Worm (Caenorhabditis elegans) whole organism, L4 larva: ENCODE data around the gene str-249.

Experiments used
- D1046.2 ChIP-seq: fragments of 200-800 bp; sonication (Bioruptor generic); IDR thresholded peaks from 2 replicates; pipeline ENCODE4 v1.3.6; 2022; ENCODE audit warnings: missing genetic modification characterization, missing compliant biosample characterization
- F37D6.2 ChIP-seq: sonication (generic microtip); optimal IDR thresholded peaks from 2 replicates; lab custom pipeline; 2016; ENCODE audit warnings: mild to moderate bottlenecking, missing genetic modification characterization, missing compliant biosample characterization
- F49E8.2 ChIP-seq: sonication (generic microtip); optimal IDR thresholded peaks from 2 replicates; lab custom pipeline; 2016; ENCODE audit warnings: missing compliant biosample characterization, mild to moderate bottlenecking, missing genetic modification characterization, borderline replicate concordance
- T20F7.1 ChIP-seq: fragments of 200-800 bp; sonication (Bioruptor generic); optimal IDR thresholded peaks from 2 replicates; lab custom pipeline; 2018; ENCODE audit warnings: mild to moderate bottlenecking, missing genetic modification characterization, missing compliant biosample characterization
- Y105C5A.15 ChIP-seq: fragments of 200-800 bp; sonication (Bioruptor generic); IDR thresholded peaks from 2 replicates; pipeline ENCODE4 v1.3.6; 2022; ENCODE audit warnings: missing genetic modification characterization, missing compliant biosample characterization
- Y48G9A.11 ChIP-seq: fragments of 200-800 bp; sonication (Bioruptor generic); IDR thresholded peaks from 2 replicates; pipeline ENCODE4 v1.3.6; 2022; ENCODE audit warnings: missing genetic modification reagents, missing genetic modification characterization, missing compliant biosample characterization
- Y5F2A.4 ChIP-seq: fragments of 200-800 bp; sonication (Bioruptor generic); optimal IDR thresholded peaks from 2 replicates; lab custom pipeline; 2018; ENCODE audit warnings: mild to moderate bottlenecking, missing genetic modification characterization, missing compliant biosample characterization
- aly-2 ChIP-seq: sonication (generic microtip); optimal IDR thresholded peaks from 2 replicates; lab custom pipeline; 2018; ENCODE audit warnings: missing biosample characterization, missing genetic modification characterization
- ama-1 ChIP-seq: fragments of 150-350 bp; optimal IDR thresholded peaks from 2 replicates; lab custom pipeline; 2014; ENCODE audit warnings: inconsistent platforms, mixed read lengths
- arid-1 ChIP-seq: fragments of 200-800 bp; sonication (Bioruptor generic); conservative IDR thresholded peaks from 2 replicates; pipeline ENCODE4 v1.3.6; 2022; ENCODE audit warnings: missing genetic modification reagents, missing genetic modification characterization, missing compliant biosample characterization
- attf-4 ChIP-seq: sonication (generic microtip); optimal IDR thresholded peaks from 3 replicates; lab custom pipeline; 2017; ENCODE audit warnings: missing biosample characterization, missing genetic modification characterization
- ceh-28 ChIP-seq: fragments of 150-350 bp; optimal IDR thresholded peaks from 2 replicates; lab custom pipeline; 2014; ENCODE audit warnings: missing biosample characterization, missing genetic modification reagents, missing genetic modification characterization
- ceh-44 ChIP-seq: fragments of 200-800 bp; sonication (Bioruptor generic); IDR thresholded peaks from 2 replicates; pipeline ENCODE4 v1.3.6; 2022; ENCODE audit warnings: missing genetic modification reagents, missing genetic modification characterization, missing compliant biosample characterization
- ceh-62 ChIP-seq: sonication (generic microtip); optimal IDR thresholded peaks from 2 replicates; lab custom pipeline; 2017; ENCODE audit warnings: missing biosample characterization, missing genetic modification characterization
- ceh-82 ChIP-seq: sonication (generic microtip); optimal IDR thresholded peaks from 2 replicates; lab custom pipeline; 2017; ENCODE audit warnings: missing biosample characterization, missing genetic modification characterization
- daf-16 ChIP-seq, 3 experiments: sonication (generic microtip); optimal IDR thresholded peaks; 2 replicates each; lab custom pipeline; 2016 to 2017; ENCODE audit warnings: missing genetic modification characterization in 3 of 3, missing genetic modification reagents in 3 of 3, mild to moderate bottlenecking in 2 of 3, missing compliant biosample characterization in 2 of 3, missing biosample characterization in 1 of 3, moderate library complexity in 1 of 3
- daf-8 ChIP-seq: fragments of 200-800 bp; sonication (Bioruptor generic); IDR thresholded peaks from 2 replicates; pipeline ENCODE4 v1.3.6; 2022; ENCODE audit warnings: missing genetic modification characterization, missing compliant biosample characterization
- dmd-6 ChIP-seq: fragments of 200-800 bp; sonication (Bioruptor generic); IDR thresholded peaks from 2 replicates; pipeline ENCODE4 v1.3.6; 2022; ENCODE audit warnings: missing genetic modification reagents, missing genetic modification characterization, missing compliant biosample characterization
- dpl-1 ChIP-seq: fragments of 150-350 bp; optimal IDR thresholded peaks from 2 replicates; lab custom pipeline; 2014; ENCODE audit warnings: missing biosample characterization, missing genetic modification reagents, missing genetic modification characterization
- dve-1 ChIP-seq: sonication (generic microtip); optimal IDR thresholded peaks from 2 replicates; lab custom pipeline; 2017; ENCODE audit warnings: antibody characterized with exemption, mild to moderate bottlenecking, missing genetic modification characterization, missing compliant biosample characterization; ENCODE audit not compliant: insufficient read depth
- egl-27 ChIP-seq: sonication (generic microtip); optimal IDR thresholded peaks from 3 replicates; lab custom pipeline; 2017; ENCODE audit warnings: missing biosample characterization, missing genetic modification reagents, missing genetic modification characterization
- fkh-10 ChIP-seq: fragments of 150-350 bp; optimal IDR thresholded peaks from 2 replicates; lab custom pipeline; 2014; ENCODE audit warnings: missing biosample characterization, missing genetic modification reagents, missing genetic modification characterization
- gei-8 ChIP-seq: fragments of 200-800 bp; sonication (Bioruptor generic); optimal IDR thresholded peaks from 2 replicates; lab custom pipeline; 2018; ENCODE audit warnings: mild to moderate bottlenecking, missing genetic modification characterization, missing compliant biosample characterization
- hlh-11 ChIP-seq: fragments of 200-800 bp; sonication (Bioruptor generic); optimal IDR thresholded peaks from 2 replicates; lab custom pipeline; 2018; ENCODE audit warnings: mild to moderate bottlenecking, missing genetic modification characterization, missing compliant biosample characterization
- jun-1 ChIP-seq: fragments of 150-350 bp; optimal IDR thresholded peaks from 2 replicates; lab custom pipeline; 2014; ENCODE audit warnings: missing biosample characterization, missing genetic modification reagents, missing genetic modification characterization
- lim-7 ChIP-seq: fragments of 200-800 bp; sonication (Bioruptor generic); IDR thresholded peaks from 2 replicates; pipeline ENCODE4 v1.3.6; 2022; ENCODE audit warnings: missing genetic modification characterization, missing compliant biosample characterization
- lin-1 ChIP-seq: fragments of 200-800 bp; sonication (Bioruptor generic); IDR thresholded peaks from 2 replicates; pipeline ENCODE4 v1.3.6; 2022; ENCODE audit warnings: missing genetic modification reagents, missing genetic modification characterization, missing compliant biosample characterization
- lin-13 ChIP-seq: fragments of 150-350 bp; optimal IDR thresholded peaks from 2 replicates; lab custom pipeline; 2014; ENCODE audit warnings: missing biosample characterization, missing genetic modification reagents, missing genetic modification characterization
- lin-15B ChIP-seq: fragments of 150-350 bp; sonication (generic microtip); optimal IDR thresholded peaks from 3 replicates; lab custom pipeline; 2014; ENCODE audit warnings: missing biosample characterization, missing genetic modification characterization
- lin-38 ChIP-seq: fragments of 200-800 bp; sonication (Bioruptor generic); IDR thresholded peaks from 2 replicates; pipeline ENCODE4 v1.3.6; 2022; ENCODE audit warnings: missing genetic modification reagents, missing genetic modification characterization, missing compliant biosample characterization
- lir-3 ChIP-seq: sonication (generic microtip); optimal IDR thresholded peaks from 2 replicates; lab custom pipeline; 2016; ENCODE audit warnings: mild to moderate bottlenecking, missing genetic modification characterization, missing compliant biosample characterization
- lsy-2 ChIP-seq, 2 experiments: fragments of 150-350 bp in 1 of 2; sonication (generic microtip) in 1 of 2; optimal IDR thresholded peaks; 2 replicates each; lab custom pipeline; 2014 to 2017; ENCODE audit warnings: missing biosample characterization in 2 of 2, missing genetic modification characterization in 2 of 2
- madf-5 ChIP-seq, 2 experiments: fragments of 200-800 bp; sonication (Bioruptor generic); IDR thresholded peaks; 2 replicates each; pipeline ENCODE4 v1.3.6; 2022; ENCODE audit warnings: missing compliant biosample characterization in 2 of 2, missing genetic modification characterization in 2 of 2
- mdl-1 ChIP-seq, 2 experiments: fragments of 150-350 bp in 1 of 2; sonication (generic microtip) in 1 of 2; optimal IDR thresholded peaks; 2 replicates each; lab custom pipeline; 2014 to 2017; ENCODE audit warnings: missing biosample characterization in 2 of 2, missing genetic modification characterization in 2 of 2
- mes-2 ChIP-seq: sonication (generic microtip); optimal IDR thresholded peaks from 2 replicates; lab custom pipeline; 2016; ENCODE audit warnings: missing genotype, mild to moderate bottlenecking, missing genetic modification characterization, missing compliant biosample characterization; ENCODE audit not compliant: poor library complexity, severe bottlenecking
- nhr-102 ChIP-seq: sonication (generic microtip); optimal IDR thresholded peaks from 2 replicates; lab custom pipeline; 2016; ENCODE audit warnings: mild to moderate bottlenecking, missing genetic modification characterization, moderate library complexity, missing compliant biosample characterization
- nhr-111 ChIP-seq: fragments of 200-800 bp; sonication (Bioruptor generic); optimal IDR thresholded peaks from 2 replicates; lab custom pipeline; 2018; ENCODE audit warnings: mild to moderate bottlenecking, missing genetic modification characterization, missing compliant biosample characterization
- nhr-237 ChIP-seq: sonication (generic microtip); optimal IDR thresholded peaks from 2 replicates; lab custom pipeline; 2017; ENCODE audit warnings: missing biosample characterization, missing genetic modification characterization
- nhr-6 ChIP-seq: fragments of 150-350 bp; optimal IDR thresholded peaks from 2 replicates; lab custom pipeline; 2014; ENCODE audit warnings: missing biosample characterization, missing genetic modification characterization
- nhr-77 ChIP-seq: fragments of 150-350 bp; optimal IDR thresholded peaks from 2 replicates; lab custom pipeline; 2014; ENCODE audit warnings: missing biosample characterization, missing genetic modification characterization
- php-3 ChIP-seq: fragments of 200-800 bp; sonication (Bioruptor generic); IDR thresholded peaks from 2 replicates; pipeline ENCODE4 v1.3.6; 2022; ENCODE audit warnings: missing genetic modification reagents, missing genetic modification characterization, missing compliant biosample characterization
- pqm-1 ChIP-seq: sonication (generic microtip); optimal IDR thresholded peaks from 2 replicates; lab custom pipeline; 2017; ENCODE audit warnings: missing biosample characterization, missing genetic modification characterization
- sdz-12 ChIP-seq: fragments of 200-800 bp; sonication (Bioruptor generic); optimal IDR thresholded peaks from 2 replicates; lab custom pipeline; 2018; ENCODE audit warnings: mild to moderate bottlenecking, missing genetic modification characterization, missing compliant biosample characterization
- snpc-4 ChIP-seq: fragments of 150-350 bp; optimal IDR thresholded peaks from 2 replicates; lab custom pipeline; 2014; ENCODE audit warnings: missing biosample characterization, missing genetic modification characterization
- spr-1 ChIP-seq: sonication (generic microtip); optimal IDR thresholded peaks from 2 replicates; lab custom pipeline; 2016; ENCODE audit warnings: mild to moderate bottlenecking, missing genetic modification characterization, missing compliant biosample characterization
- tag-97 ChIP-seq: fragments of 200-800 bp; sonication (Bioruptor generic); IDR thresholded peaks from 2 replicates; pipeline ENCODE4 v1.3.6; 2022; ENCODE audit warnings: missing genetic modification characterization, missing compliant biosample characterization
- vab-7 ChIP-seq: fragments of 200-800 bp; sonication (Bioruptor generic); IDR thresholded peaks from 2 replicates; pipeline ENCODE4 v1.3.6; 2022; ENCODE audit warnings: missing genetic modification reagents, missing genetic modification characterization, missing compliant biosample characterization
- zag-1 ChIP-seq: fragments of 150-350 bp; optimal IDR thresholded peaks from 2 replicates; lab custom pipeline; 2014; ENCODE audit warnings: missing biosample characterization, missing genetic modification characterization
- zfp-3 ChIP-seq: fragments of 200-800 bp; sonication (Bioruptor generic); conservative IDR thresholded peaks from 2 replicates; pipeline ENCODE4 v1.3.6; 2022; ENCODE audit warnings: missing genetic modification reagents, missing genetic modification characterization, missing compliant biosample characterization
- zip-11 ChIP-seq: fragments of 200-800 bp; sonication (Bioruptor generic); IDR thresholded peaks from 2 replicates; pipeline ENCODE4 v1.3.6; 2022; ENCODE audit warnings: missing genetic modification characterization, missing compliant biosample characterization
- zip-2 ChIP-seq: fragments of 150-350 bp; optimal IDR thresholded peaks from 2 replicates; lab custom pipeline; 2014; ENCODE audit warnings: missing biosample characterization, missing genetic modification characterization

Gene str-249

ce11 chrIV:7235382-7235917, 48.8 kb upstream of the str-249 start (continued):
- TF ChIP-seq daf-16 (GFP tag; optimal IDR thresholded peaks at IDR 0.05; lab: Kevin White, UChicago) (peak in 1 of 2 experiments; percentile 43), daf-16 (tag; optimal IDR thresholded peaks at IDR 0.05; lab: Kevin White, UChicago) (peak; percentile 18), snpc-4 (no peak), nhr-6 (tag; lab: Kevin White, UChicago) (no peak), Y5F2A.4 (GFP tag; lab: Kevin White, UChicago) (no peak), egl-27 (tag; lab: Kevin White, UChicago) (no peak), ceh-62 (tag; lab: Kevin White, UChicago) (no peak), F37D6.2 (tag; lab: Kevin White, UChicago) (peak; percentile 4), lin-38 (GFP tag; lab: Robert Waterston, UW) (no peak), pqm-1 (tag; lab: Kevin White, UChicago) (peak; percentile 96), jun-1 (no peak), D1046.2 (GFP tag; lab: Robert Waterston, UW) (no peak), gei-8 (no peak), lin-15B (no peak), Y105C5A.15 (GFP tag; lab: Robert Waterston, UW) (no peak), T20F7.1 (GFP tag; lab: Kevin White, UChicago) (no peak), mes-2 (tag; lab: Kevin White, UChicago) (peak; percentile 38), attf-4 (no peak), zip-2 (tag; lab: Kevin White, UChicago) (no peak), hlh-11 (tag; lab: Kevin White, UChicago) (peak; percentile 77), mdl-1 (tag; optimal IDR thresholded peaks at IDR 0.05; lab: Kevin White, UChicago) (peak in 1 of 2 experiments; percentile 19), lir-3 (no peak), lin-13 (no peak), F49E8.2 (tag; lab: Kevin White, UChicago) (no peak), nhr-237 (tag; lab: Kevin White, UChicago) (no peak), zip-11 (GFP tag; lab: Robert Waterston, UW) (no peak), nhr-102 (tag; lab: Kevin White, UChicago) (no peak), daf-8 (GFP tag; lab: Robert Waterston, UW) (no peak), ceh-44 (GFP tag; lab: Robert Waterston, UW) (no peak), ceh-82 (tag; lab: Kevin White, UChicago) (no peak), lim-7 (GFP tag; lab: Robert Waterston, UW) (0 out of 2 replicates have a peak, but pooled peaks have one; percentile 27), fkh-10 (GFP tag; lab: Kevin White, UChicago) (peak; percentile 56), lsy-2 (tag; optimal IDR thresholded peaks at IDR 0.05; lab: Kevin White, UChicago) (peak; percentile 9 to 56), nhr-111 (no peak), spr-1 (no peak), sdz-12 (GFP tag; lab: Kevin White, UChicago) (no peak), madf-5 (GFP tag; IDR thresholded peaks at IDR 0.05; lab: Robert Waterston, UW) (no peak), ceh-28 (tag; lab: Kevin White, UChicago) (no peak), Y48G9A.11 (GFP tag; lab: Robert Waterston, UW) (no peak), lin-1 (peak; percentile 46; the same call in 1 of the 2 replicates), dve-1 (tag; lab: Kevin White, UChicago) (peak; percentile 78), dmd-6 (peak; percentile 69; the same call in 1 of the 2 replicates), zfp-3 (GFP tag; lab: Robert Waterston, UW) (no peak), aly-2 (tag; lab: Kevin White, UChicago) (no peak), tag-97 (no peak), zag-1 (no peak), dpl-1 (GFP tag; lab: Kevin White, UChicago) (no peak), php-3 (peak; percentile 62; the same call in 1 of the 2 replicates), nhr-77 (tag; lab: Kevin White, UChicago) (no peak), ama-1 (lab: Kevin White, UChicago) (no peak), vab-7 (no peak), arid-1 (GFP tag; lab: Robert Waterston, UW) (no peak)
